Worm (Caenorhabditis elegans): ENCODE data around the gene C15H9.4.

Gene C15H9.4

ce11 chrX:6128225-6128686 is 30.8 kb downstream of the C15H9.4 start, which contains the start of gene C15H9.9:
C15H9.9 (minus strand) TSS chrX:6128275.
- no peak for TF ChIP-seq skn-1 (tag; optimal IDR thresholded peaks at IDR 0.05)
- TF ChIP-seq ama-1 (optimal IDR thresholded peaks at IDR 0.05) = no peak
- peak; percentile 44 for TF ChIP-seq rnt-1 (tag; optimal IDR thresholded peaks at IDR 0.05)
- TF ChIP-seq hlh-17 (GFP tag; optimal IDR thresholded peaks at IDR 0.05; ENCODE audit: borderline replicate concordance) = no peak
- TF ChIP-seq unc-30 (tag; optimal IDR thresholded peaks at IDR 0.05) = no peak
- TF ChIP-seq irx-1 (tag; optimal IDR thresholded peaks at IDR 0.05) = no peak
- no peak for TF ChIP-seq F16B12.6 (tag; optimal IDR thresholded peaks at IDR 0.05)
- TF ChIP-seq lin-13 (GFP tag; optimal IDR thresholded peaks at IDR 0.05) = no peak
- TF ChIP-seq nhr-84 (tag; optimal IDR thresholded peaks at IDR 0.05) = no peak
- no peak for TF ChIP-seq mab-9 (GFP tag; IDR thresholded peaks at IDR 0.05)
- no peak for TF ChIP-seq grh-1 (GFP tag; IDR thresholded peaks at IDR 0.05)
- TF ChIP-seq ceh-63 (GFP tag; optimal IDR thresholded peaks at IDR 0.05) = no peak
- no peak for TF ChIP-seq fkh-4 (tag; optimal IDR thresholded peaks at IDR 0.05; ENCODE audit: borderline replicate concordance)
- TF ChIP-seq pqm-1 (tag; optimal IDR thresholded peaks at IDR 0.05) = no peak
- no peak for TF ChIP-seq zip-4 (GFP tag; optimal IDR thresholded peaks at IDR 0.05)
- no peak for TF ChIP-seq pax-3 (tag; optimal IDR thresholded peaks at IDR 0.05)
- TF ChIP-seq fkh-10 (GFP tag; optimal IDR thresholded peaks at IDR 0.05) = peak; percentile 32
- TF ChIP-seq snpc-4 (tag; optimal IDR thresholded peaks at IDR 0.05) = no peak
- no peak for TF ChIP-seq lin-35 (GFP tag; optimal IDR thresholded peaks at IDR 0.05)
- peak; percentile 26 for TF ChIP-seq snu-23 (GFP tag; optimal IDR thresholded peaks at IDR 0.05)
- TF ChIP-seq lin-14 (GFP tag; optimal IDR thresholded peaks at IDR 0.05) = peak; percentile 76
- TF ChIP-seq elt-2 (tag; optimal IDR thresholded peaks at IDR 0.05) = no peak
- no peak for TF ChIP-seq nhr-90 (tag; optimal IDR thresholded peaks at IDR 0.05; ENCODE audit: poor library complexity)
- TF ChIP-seq mef-2 (tag; optimal IDR thresholded peaks at IDR 0.05) = no peak
- no peak for TF ChIP-seq Y116A8C.19 (tag; optimal IDR thresholded peaks at IDR 0.05; ENCODE audit: borderline replicate concordance)
- no peak for TF ChIP-seq lin-39 (tag; optimal IDR thresholded peaks at IDR 0.05)
- TF ChIP-seq nhr-47 (tag; optimal IDR thresholded peaks at IDR 0.05) = peak; percentile 15
- no peak for TF ChIP-seq nhr-76 (tag; optimal IDR thresholded peaks at IDR 0.05)
- TF ChIP-seq alr-1 (tag; optimal IDR thresholded peaks at IDR 0.05; ENCODE audit: borderline replicate concordance) = no peak
- no peak for TF ChIP-seq hpl-2 (GFP tag; optimal IDR thresholded peaks at IDR 0.05)
- TF ChIP-seq efl-1 (optimal IDR thresholded peaks at IDR 0.05) = no peak
- no peak for TF ChIP-seq efl-1 (GFP tag; optimal IDR thresholded peaks at IDR 0.05 in 1 of 2)
- TF ChIP-seq dsc-1 (tag; optimal IDR thresholded peaks at IDR 0.05) = peak; percentile 57
- TF ChIP-seq swsn-7 (tag; optimal IDR thresholded peaks at IDR 0.05) = peak; percentile 25
- TF ChIP-seq nhr-11 (tag; optimal IDR thresholded peaks at IDR 0.05) = no peak
- no peak for TF ChIP-seq dpl-1 (GFP tag; optimal IDR thresholded peaks at IDR 0.05)
- TF ChIP-seq ets-5 (GFP tag; IDR thresholded peaks at IDR 0.05) = no peak
- peak; percentile 5 for TF ChIP-seq xbp-1 (tag; optimal IDR thresholded peaks at IDR 0.05)
- TF ChIP-seq nhr-237 (tag; optimal IDR thresholded peaks at IDR 0.05) = no peak
- TF ChIP-seq ceh-82 (tag; optimal IDR thresholded peaks at IDR 0.05) = peak in 2 of 3 experiments; percentile 25 to 26
- TF ChIP-seq nhr-20 (tag; optimal IDR thresholded peaks at IDR 0.05) = peak; percentile 10
- TF ChIP-seq nhr-28 (tag; optimal IDR thresholded peaks at IDR 0.05) = no peak
- TF ChIP-seq fos-1 (tag; optimal IDR thresholded peaks at IDR 0.05) = no peak
- no peak for TF ChIP-seq blmp-1 (tag; optimal IDR thresholded peaks at IDR 0.05)
- peak; percentile 39 for TF ChIP-seq nhr-71 (tag; optimal IDR thresholded peaks at IDR 0.05)
- peak; percentile 12 for TF ChIP-seq fkh-8 (tag; optimal IDR thresholded peaks at IDR 0.05)
- no peak for TF ChIP-seq nhr-19 (GFP tag; conservative IDR thresholded peaks at IDR 0.05)
- TF ChIP-seq unc-86 (tag; optimal IDR thresholded peaks at IDR 0.05) = no peak
- TF ChIP-seq tbx-2 (tag; optimal IDR thresholded peaks at IDR 0.05) = peak; percentile 47
- TF ChIP-seq aha-1 (tag; optimal IDR thresholded peaks at IDR 0.05) = no peak
- peak in 1 of 2 experiments; percentile 30 for TF ChIP-seq lsy-2 (tag; optimal IDR thresholded peaks at IDR 0.05)
- no peak for TF ChIP-seq lir-3 (tag; optimal IDR thresholded peaks at IDR 0.05; ENCODE audit: poor library complexity)
- no peak for TF ChIP-seq ceh-8 (GFP tag; optimal IDR thresholded peaks at IDR 0.05)
- TF ChIP-seq lin-15B (tag; optimal IDR thresholded peaks at IDR 0.05) = no peak

Measured in whole organism, L1 larva.